Fruit fly (Drosophila melanogaster) whole organism, prepupa: ENCODE data around the gene Pino.

Source experiments
- Blimp-1 ChIP-seq: fragments of 200-800 bp; sonication (Bioruptor generic); optimal IDR thresholded peaks from 3 replicates; lab custom pipeline; 2017; ENCODE audit warnings: missing biosample characterization, missing genetic modification characterization, mild to moderate bottlenecking, moderate library complexity, missing genetic modification reagents
- CG10631 ChIP-seq: fragments of 200-800 bp; sonication (Bioruptor generic); optimal IDR thresholded peaks from 2 replicates; lab custom pipeline; 2016; ENCODE audit warnings: missing biosample characterization, missing genetic modification characterization
- CG10669 ChIP-seq: fragments of 200-800 bp; sonication (Bioruptor generic); optimal IDR thresholded peaks from 3 replicates; lab custom pipeline; 2018; ENCODE audit warnings: missing biosample characterization, mild to moderate bottlenecking, missing genetic modification characterization, moderate library complexity
- CG11294 ChIP-seq: fragments of 200-800 bp; sonication (Bioruptor generic); IDR thresholded peaks from 2 replicates; pipeline ENCODE4 v1.3.6; 2022; ENCODE audit warnings: missing biosample characterization, missing genetic modification characterization
- CG11762 ChIP-seq: fragments of 200-800 bp; sonication (Bioruptor generic); optimal IDR thresholded peaks from 3 replicates; lab custom pipeline; 2016; ENCODE audit warnings: missing biosample characterization, missing genetic modification characterization; ENCODE audit not compliant: insufficient read depth
- CG11902 ChIP-seq: fragments of 200-800 bp; sonication (Bioruptor generic); optimal IDR thresholded peaks from 3 replicates; lab custom pipeline; 2016; ENCODE audit warnings: missing biosample characterization, missing genetic modification characterization
- CG15336 ChIP-seq: fragments of 200-800 bp; sonication (Bioruptor generic); IDR thresholded peaks from 2 replicates; pipeline ENCODE4 v1.3.6; 2022; ENCODE audit warnings: missing biosample characterization, missing genetic modification characterization
- CG1621 ChIP-seq: fragments of 200-800 bp; sonication (Bioruptor generic); optimal IDR thresholded peaks from 3 replicates; lab custom pipeline; 2018; ENCODE audit warnings: missing biosample characterization, mild to moderate bottlenecking, missing genetic modification characterization
- CG16779 ChIP-seq: fragments of 200-800 bp; sonication (Bioruptor generic); optimal IDR thresholded peaks from 3 replicates; lab custom pipeline; 2017; ENCODE audit warnings: missing biosample characterization, mild to moderate bottlenecking, missing genetic modification characterization
- CG3032 ChIP-seq: fragments of 200-800 bp; optimal IDR thresholded peaks from 2 replicates; lab custom pipeline; 2019; ENCODE audit warnings: missing biosample characterization, mild to moderate bottlenecking, missing genetic modification characterization, moderate library complexity
- CG32006 ChIP-seq: fragments of 200-800 bp; sonication (Bioruptor generic); optimal IDR thresholded peaks from 3 replicates; lab custom pipeline; 2017; ENCODE audit warnings: missing biosample characterization, mild to moderate bottlenecking, missing genetic modification characterization
- CG34406 ChIP-seq: fragments of 200-800 bp; sonication (Bioruptor generic); optimal IDR thresholded peaks from 3 replicates; lab custom pipeline; 2016; ENCODE audit warnings: missing biosample characterization, missing genetic modification characterization
- CG3919 ChIP-seq: fragments of 200-800 bp; sonication (Bioruptor generic); optimal IDR thresholded peaks from 3 replicates; lab custom pipeline; 2016; ENCODE audit warnings: missing biosample characterization, missing genetic modification characterization
- CG4318 ChIP-seq: fragments of 200-800 bp; sonication (Bioruptor generic); optimal IDR thresholded peaks from 3 replicates; lab custom pipeline; 2017; ENCODE audit warnings: missing biosample characterization, mild to moderate bottlenecking, missing genetic modification characterization
- CG6163 ChIP-seq: fragments of 200-800 bp; sonication (Bioruptor generic); IDR thresholded peaks from 3 replicates; pipeline ENCODE4 v1.3.6; 2022; ENCODE audit warnings: missing biosample characterization, missing genetic modification characterization
- CG6792 ChIP-seq: fragments of 200-800 bp; sonication (Bioruptor generic); optimal IDR thresholded peaks from 3 replicates; lab custom pipeline; 2016; ENCODE audit warnings: missing biosample characterization, missing genetic modification characterization
- CG6808 ChIP-seq: fragments of 200-800 bp; sonication (Bioruptor generic); optimal IDR thresholded peaks from 3 replicates; lab custom pipeline; 2017; ENCODE audit warnings: missing biosample characterization, missing genetic modification characterization, mild to moderate bottlenecking, moderate library complexity, missing genetic modification reagents
- CG6854 ChIP-seq: fragments of 200-800 bp; sonication (Bioruptor generic); optimal IDR thresholded peaks from 2 replicates; lab custom pipeline; 2017; ENCODE audit warnings: missing biosample characterization, mild to moderate bottlenecking, missing genetic modification characterization
- CG7368 ChIP-seq: fragments of 200-800 bp; sonication (Bioruptor generic); optimal IDR thresholded peaks from 3 replicates; lab custom pipeline; 2016; ENCODE audit warnings: missing biosample characterization, missing genetic modification characterization
- CG8319 ChIP-seq: fragments of 200-800 bp; sonication (Bioruptor generic); optimal IDR thresholded peaks from 3 replicates; lab custom pipeline; 2016; ENCODE audit warnings: missing biosample characterization, missing genetic modification characterization
- CG8632 ChIP-seq: fragments of 200-800 bp; sonication (Bioruptor generic); optimal IDR thresholded peaks from 3 replicates; lab custom pipeline; 2016; ENCODE audit warnings: missing biosample characterization, missing genetic modification characterization
- CG9139 ChIP-seq: fragments of 200-800 bp; sonication (Bioruptor generic); optimal IDR thresholded peaks from 3 replicates; lab custom pipeline; 2017; ENCODE audit warnings: missing biosample characterization, mild to moderate bottlenecking, missing genetic modification characterization
- Eip75B ChIP-seq: fragments of 200-800 bp; sonication (Bioruptor generic); optimal IDR thresholded peaks from 3 replicates; lab custom pipeline; 2016; ENCODE audit warnings: missing biosample characterization, missing genetic modification characterization
- Eip78C ChIP-seq: fragments of 200-800 bp; sonication (Bioruptor generic); peaks from one replicate; lab custom pipeline; 2016; ENCODE audit warnings: missing biosample characterization, missing genetic modification characterization
- Eip93F ChIP-seq: fragments of 200-800 bp; sonication (Bioruptor generic); optimal IDR thresholded peaks from 2 replicates; lab custom pipeline; 2016; ENCODE audit warnings: missing biosample characterization, mild to moderate bottlenecking, missing genetic modification characterization
- Ets21C ChIP-seq: fragments of 200-800 bp; sonication (Bioruptor generic); optimal IDR thresholded peaks from 3 replicates; lab custom pipeline; 2016; ENCODE audit warnings: missing biosample characterization, missing genetic modification characterization
- Gug ChIP-seq: fragments of 200-800 bp; sonication (Bioruptor generic); IDR thresholded peaks from 2 replicates; pipeline ENCODE4 v1.3.6; 2022; ENCODE audit warnings: missing biosample characterization, missing genetic modification characterization
- Hr39 ChIP-seq: fragments of 200-800 bp; sonication (Bioruptor generic); optimal IDR thresholded peaks from 2 replicates; lab custom pipeline; 2016; ENCODE audit warnings: missing biosample characterization, missing genetic modification characterization
- Hr4 ChIP-seq: fragments of 200-800 bp; sonication (Bioruptor generic); optimal IDR thresholded peaks from 3 replicates; lab custom pipeline; 2016; ENCODE audit warnings: missing biosample characterization, missing genetic modification characterization
- Met ChIP-seq: fragments of 200-800 bp; sonication (Bioruptor generic); optimal IDR thresholded peaks from 3 replicates; lab custom pipeline; 2016; ENCODE audit warnings: missing biosample characterization, missing genetic modification characterization
- OdsH ChIP-seq: fragments of 200-800 bp; sonication (Bioruptor generic); optimal IDR thresholded peaks from 3 replicates; lab custom pipeline; 2016; ENCODE audit warnings: missing biosample characterization, missing genetic modification characterization
- Sox102F ChIP-seq: fragments of 200-800 bp; sonication (Bioruptor generic); optimal IDR thresholded peaks from 2 replicates; lab custom pipeline; 2016; ENCODE audit warnings: missing biosample characterization, mild to moderate bottlenecking, missing genetic modification characterization
- Sox15 ChIP-seq: fragments of 200-800 bp; sonication (Bioruptor generic); optimal IDR thresholded peaks from 3 replicates; lab custom pipeline; 2016; ENCODE audit warnings: missing biosample characterization, missing genetic modification characterization
- achi ChIP-seq: fragments of 200-800 bp; sonication (Bioruptor generic); optimal IDR thresholded peaks from 3 replicates; lab custom pipeline; 2016; ENCODE audit warnings: missing biosample characterization, missing genetic modification characterization
- acj6 ChIP-seq: fragments of 200-800 bp; sonication (Bioruptor generic); optimal IDR thresholded peaks from 3 replicates; lab custom pipeline; 2016; ENCODE audit warnings: missing biosample characterization, missing genetic modification characterization
- dsx ChIP-seq: fragments of 200-800 bp; optimal IDR thresholded peaks from 3 replicates; lab custom pipeline; 2019; ENCODE audit warnings: missing biosample characterization, mild to moderate bottlenecking, missing genetic modification characterization, moderate library complexity; ENCODE audit not compliant: poor library complexity, severe bottlenecking
- eg ChIP-seq: fragments of 200-800 bp; sonication (Bioruptor generic); IDR thresholded peaks from 3 replicates; pipeline ENCODE4 v1.3.6; 2022; ENCODE audit warnings: missing biosample characterization, missing genetic modification characterization
- esn ChIP-seq: fragments of 200-800 bp; sonication (Bioruptor generic); optimal IDR thresholded peaks from 2 replicates; lab custom pipeline; 2016; ENCODE audit warnings: missing biosample characterization, mild to moderate bottlenecking, missing genetic modification characterization, moderate library complexity
- fd59A ChIP-seq: fragments of 200-800 bp; sonication (Bioruptor generic); optimal IDR thresholded peaks from 2 replicates; lab custom pipeline; 2017; ENCODE audit warnings: missing biosample characterization, mild to moderate bottlenecking, missing genetic modification characterization, missing genetic modification reagents
- fd85E ChIP-seq: fragments of 200-800 bp; sonication (Bioruptor generic); optimal IDR thresholded peaks from 3 replicates; lab custom pipeline; 2016; ENCODE audit warnings: missing biosample characterization, missing genetic modification characterization
- fkh ChIP-seq: fragments of 200-800 bp; sonication (Bioruptor generic); optimal IDR thresholded peaks from 3 replicates; lab custom pipeline; 2017; ENCODE audit warnings: missing biosample characterization, mild to moderate bottlenecking, missing genetic modification characterization, moderate library complexity
- lz ChIP-seq: fragments of 200-800 bp; sonication (Bioruptor generic); optimal IDR thresholded peaks from 3 replicates; lab custom pipeline; 2016; ENCODE audit warnings: missing biosample characterization, missing genetic modification characterization
- net ChIP-seq: fragments of 200-800 bp; sonication (Bioruptor generic); optimal IDR thresholded peaks from 3 replicates; lab custom pipeline; 2016; ENCODE audit warnings: missing biosample characterization, missing genetic modification characterization
- pdm3 ChIP-seq: fragments of 200-800 bp; sonication (Bioruptor generic); optimal IDR thresholded peaks from 3 replicates; lab custom pipeline; 2016; ENCODE audit warnings: missing biosample characterization, missing genetic modification characterization
- spab ChIP-seq: fragments of 200-800 bp; sonication (Bioruptor generic); optimal IDR thresholded peaks from 2 replicates; lab custom pipeline; 2017; ENCODE audit warnings: missing biosample characterization, mild to moderate bottlenecking, missing genetic modification characterization, missing genetic modification reagents
- ss ChIP-seq, 2 experiments: fragments of 200-800 bp; sonication (Bioruptor generic); optimal IDR thresholded peaks; 2 replicates in 1 of 2; 3 replicates in 1 of 2; lab custom pipeline; 2017 to 2018; ENCODE audit warnings: mild to moderate bottlenecking in 2 of 2, missing biosample characterization in 2 of 2, missing genetic modification characterization in 2 of 2, moderate library complexity in 1 of 2
- svp ChIP-seq: fragments of 200-800 bp; sonication (Bioruptor generic); peaks from one replicate; lab custom pipeline; 2016; ENCODE audit warnings: missing biosample characterization, missing genetic modification characterization
- topi ChIP-seq: fragments of 200-800 bp; sonication (Bioruptor generic); optimal IDR thresholded peaks from 3 replicates; lab custom pipeline; 2016; ENCODE audit warnings: missing biosample characterization, missing genetic modification characterization
- vri ChIP-seq: fragments of 200-800 bp; sonication (Bioruptor generic); optimal IDR thresholded peaks from 3 replicates; lab custom pipeline; 2016; ENCODE audit warnings: missing biosample characterization, mild to moderate bottlenecking, missing genetic modification characterization

The Pino gene

dm6 chr2L:1128932-1129887, at the start of gene Pino, which contains the start of gene TBC1D23:
Gene Pino, minus strand, starts transcription at chr2L:1128953.
Gene TBC1D23, plus strand, starts transcription at chr2L:1129316.
- TF ChIP-seq CG6792 (GFP tag; lab: Kevin White, UChicago), result peak; percentile 61
- no peak for TF ChIP-seq fd85E (GFP tag; lab: Kevin White, UChicago)
- TF ChIP-seq CG11902 (GFP tag; lab: Kevin White, UChicago), result peak; percentile 43
- TF ChIP-seq CG1621 (tag; lab: Kevin White, UChicago), result peak; percentile 22
- peak; percentile 14 for TF ChIP-seq net (GFP tag; lab: Kevin White, UChicago)
- no peak for TF ChIP-seq Met (GFP tag; lab: Kevin White, UChicago)
- peak; percentile 79 for TF ChIP-seq CG3032 (tag; lab: Kevin White, UChicago)
- peak; percentile 38 for TF ChIP-seq achi (GFP tag; lab: Kevin White, UChicago)
- peak; percentile 68 for TF ChIP-seq esn (GFP tag; lab: Kevin White, UChicago)
- TF ChIP-seq Blimp-1 (GFP tag; lab: Kevin White, UChicago), result peak; percentile 1
- TF ChIP-seq CG6163, result peak; percentile 71
- peak; percentile 56 for TF ChIP-seq CG3919 (GFP tag; lab: Kevin White, UChicago)
- TF ChIP-seq CG10669, result peak; percentile 46
- TF ChIP-seq Eip78C (GFP tag; lab: Kevin White, UChicago), result peak; percentile 78
- TF ChIP-seq Sox102F (GFP tag; lab: Kevin White, UChicago), result peak; percentile 45
- peak; percentile 46 for TF ChIP-seq CG11762 (GFP tag; lab: Kevin White, UChicago)
- peak; percentile 62; the same call in 1 of the 2 replicates for TF ChIP-seq CG15336 (GFP tag; lab: Robert Waterston, UW)
- peak; percentile 38 for TF ChIP-seq Eip93F (GFP tag; lab: Kevin White, UChicago)
- TF ChIP-seq CG9139, result no peak
- no peak for TF ChIP-seq CG4318 (GFP tag; lab: Kevin White, UChicago)
- TF ChIP-seq CG32006 (GFP tag; lab: Kevin White, UChicago), result peak; percentile 69
- peak; percentile 57 for TF ChIP-seq topi
- no peak for TF ChIP-seq CG6854 (GFP tag; lab: Kevin White, UChicago)
- TF ChIP-seq pdm3 (GFP tag; lab: Kevin White, UChicago), result peak; percentile 68
- TF ChIP-seq CG11294 (GFP tag; lab: Robert Waterston, UW), result peak; percentile 22; the same call in 1 of the 2 replicates
- TF ChIP-seq Ets21C (GFP tag; lab: Kevin White, UChicago), result no peak
- peak; percentile 20 for TF ChIP-seq fd59A (GFP tag; lab: Kevin White, UChicago)
- TF ChIP-seq ss (GFP tag; optimal IDR thresholded peaks at IDR 0.05; lab: Kevin White, UChicago), result peak in 1 of 2 experiments; percentile 46
- no peak for TF ChIP-seq vri (GFP tag; lab: Kevin White, UChicago)
- TF ChIP-seq lz (GFP tag; lab: Kevin White, UChicago), result peak; percentile 72
- TF ChIP-seq CG10631 (GFP tag; lab: Kevin White, UChicago), result peak; percentile 76
- TF ChIP-seq CG16779 (tag; lab: Kevin White, UChicago), result no peak
- peak; percentile 74 for TF ChIP-seq svp (GFP tag; lab: Kevin White, UChicago)
- peak; percentile 50 for TF ChIP-seq dsx (GFP tag; lab: Kevin White, UChicago)
- TF ChIP-seq CG6808 (GFP tag; lab: Kevin White, UChicago), result peak; percentile 28
- TF ChIP-seq Eip75B (GFP tag; lab: Kevin White, UChicago), result peak; percentile 27
- peak; percentile 44 for TF ChIP-seq Sox15 (GFP tag; lab: Kevin White, UChicago)
- TF ChIP-seq Hr4 (GFP tag; lab: Kevin White, UChicago), result peak; percentile 70
- peak; percentile 8 for TF ChIP-seq fkh (GFP tag; lab: Kevin White, UChicago)
- TF ChIP-seq CG7368 (GFP tag; lab: Kevin White, UChicago), result peak; percentile 38
- TF ChIP-seq Gug, result peak; percentile 50
- TF ChIP-seq OdsH, result peak; percentile 78
- TF ChIP-seq eg, result peak; percentile 77
- TF ChIP-seq CG34406, result peak; percentile 38
- TF ChIP-seq Hr39 (GFP tag; lab: Kevin White, UChicago), result peak; percentile 67
- peak; percentile 69 for TF ChIP-seq acj6
- TF ChIP-seq CG8632 (GFP tag; lab: Kevin White, UChicago), result peak; percentile 60
- TF ChIP-seq CG8319, result peak; percentile 16
- TF ChIP-seq spab, result peak; percentile 30
